Fruit fly (Drosophila melanogaster): ENCODE results near the gene Prp6.

Prp6 gene

dm6 chr3L:18870027-18870426 is 35.1 kb upstream of the Prp6 start, which contains the start of gene Blos3 (continued):
- TF ChIP-seq Usf (GFP tag; optimal IDR thresholded peaks at IDR 0.05): no peak
- no peak for TF ChIP-seq disco-r (GFP tag; optimal IDR thresholded peaks at IDR 0.05)
- 0 out of 3 replicates have a peak, but pooled peaks have one; percentile 21 for TF ChIP-seq CG17361 (GFP tag; IDR thresholded peaks at IDR 0.05)
- no peak for TF ChIP-seq Deaf1 (tag; optimal IDR thresholded peaks at IDR 0.05)

DNA sequence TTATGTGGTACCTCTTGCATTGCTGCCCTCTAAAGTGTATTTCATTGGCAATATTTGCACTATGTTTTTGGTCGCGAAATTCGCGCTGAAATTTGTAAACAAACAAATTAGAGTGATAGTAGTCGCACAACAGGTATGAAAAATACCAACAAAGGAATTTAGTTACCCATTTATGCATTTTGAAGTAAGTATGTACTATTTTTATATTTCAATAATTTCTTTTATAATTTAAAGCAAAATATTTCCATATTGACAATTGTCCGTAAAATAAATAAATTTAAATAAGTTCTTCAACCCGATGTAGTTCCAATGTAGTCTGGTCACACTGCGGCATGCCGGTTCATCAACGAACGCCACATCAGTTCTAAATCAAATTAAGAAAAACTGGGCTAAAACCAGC is 32.7 kb upstream of the Prp6 start, which contains the start of the genes Rad9 and Uggt:
Gene Rad9, minus strand, starts transcription at position 114 of the 400 bp plus-strand sequence.
Gene Uggt, plus strand, starts transcription at position 308 of the 400 bp plus-strand sequence.
- TF ChIP-seq CG17829 (tag; optimal IDR thresholded peaks at IDR 0.05) (peak; percentile 53), MBD-R2 (GFP tag; IDR thresholded peaks at IDR 0.05) (peak; percentile 61; the same call in 1 of the 2 replicates), CG1832 (GFP tag; optimal IDR thresholded peaks at IDR 0.05) (no peak), sens (GFP tag) (peak; percentile 63), CG18476 (GFP tag; optimal IDR thresholded peaks at IDR 0.05) (no peak), CG13424 (tag; optimal IDR thresholded peaks at IDR 0.05) (peak; percentile 29), CG4617 (GFP tag; optimal IDR thresholded peaks at IDR 0.05; ENCODE audit: borderline replicate concordance) (peak; percentile 59), pho (GFP tag; optimal IDR thresholded peaks at IDR 0.05) (no peak), CG30020 (tag; optimal IDR thresholded peaks at IDR 0.05) (peak; percentile 52), CG33213 (GFP tag; optimal IDR thresholded peaks at IDR 0.05) (no peak), Ptx1 (GFP tag; IDR thresholded peaks at IDR 0.05) (0 out of 2 replicates have a peak, but pooled peaks have one; percentile 24), gfzf (GFP tag; optimal IDR thresholded peaks at IDR 0.05) (peak; percentile 57), nerfin-1 (tag; optimal IDR thresholded peaks at IDR 0.05) (peak; percentile 27), eve (GFP tag; optimal IDR thresholded peaks at IDR 0.05) (no peak), CG1529 (GFP tag; optimal IDR thresholded peaks at IDR 0.05) (no peak), lilli (GFP tag; optimal IDR thresholded peaks at IDR 0.05) (peak; percentile 7), CG3847 (GFP tag; IDR thresholded peaks at IDR 0.05) (peak; percentile 45), CG13287 (GFP tag; IDR thresholded peaks at IDR 0.05; ENCODE audit: partially characterized antibody) (peak; percentile 78), CG9437 (GFP tag; optimal IDR thresholded peaks at IDR 0.05) (peak; percentile 31), CG30403 (GFP tag; optimal IDR thresholded peaks at IDR 0.05) (peak; percentile 35), CG10979 (tag; optimal IDR thresholded peaks at IDR 0.05) (peak; percentile 51), dimm (GFP tag; IDR thresholded peaks at IDR 0.05) (no peak), lola (GFP tag; optimal IDR thresholded peaks at IDR 0.05) (peak in 1 of 3 experiments; percentile 41), CG11085 (GFP tag; IDR thresholded peaks at IDR 0.05) (no peak), HmgZ (tag; optimal IDR thresholded peaks at IDR 0.05) (peak; percentile 48), CG12391 (tag; optimal IDR thresholded peaks at IDR 0.05) (peak; percentile 62), CG14050 (GFP tag; IDR thresholded peaks at IDR 0.05) (no peak), CG13775 (GFP tag; optimal IDR thresholded peaks at IDR 0.05) (peak; percentile 23), H15 (GFP tag; IDR thresholded peaks at IDR 0.05) (no peak), prd (optimal IDR thresholded peaks at IDR 0.05) (no peak), prd (GFP tag; IDR thresholded peaks at IDR 0.05) (0 out of 3 replicates have a peak, but pooled peaks have one; percentile 29), sob (GFP tag; IDR thresholded peaks at IDR 0.05) (no peak), Dll (GFP tag; IDR thresholded peaks at IDR 0.05; ENCODE audit: partially characterized antibody) (peak; percentile 59; the same call in 3 of the 4 replicates), pzg (GFP tag; optimal IDR thresholded peaks at IDR 0.05) (peak; percentile 33), CG5953 (GFP tag; IDR thresholded peaks at IDR 0.05) (no peak), CG2116 (GFP tag; optimal IDR thresholded peaks at IDR 0.05) (peak; percentile 75), hkb (optimal IDR thresholded peaks at IDR 0.05) (no peak), hkb (GFP tag; IDR thresholded peaks at IDR 0.05) (0 out of 2 replicates have a peak, but pooled peaks have one; percentile 14), CG2712 (tag; optimal IDR thresholded peaks at IDR 0.05) (peak; percentile 56), dmrt11E (tag; optimal IDR thresholded peaks at IDR 0.05) (peak; percentile 18), Dbx (GFP tag; IDR thresholded peaks at IDR 0.05) (no peak), Hmx (GFP tag; optimal IDR thresholded peaks at IDR 0.05) (no peak), CG18599 (GFP tag; optimal IDR thresholded peaks at IDR 0.05) (peak; percentile 45), MESR4 (GFP tag; optimal IDR thresholded peaks at IDR 0.05) (peak; percentile 28), Scr (GFP tag; IDR thresholded peaks at IDR 0.05; ENCODE audit: partially characterized antibody) (0 out of 2 replicates have a peak, but pooled peaks have one; percentile 43)

All from whole organism, embryonic.